Worm (Caenorhabditis elegans) whole organism, L1 larva: ENCODE results near the gene F41E7.7.

Experiments used
- C04F5.9 ChIP-seq: sonication (generic microtip); optimal IDR thresholded peaks from 2 replicates; lab custom pipeline; 2016; ENCODE audit warnings: missing genetic modification characterization, missing compliant biosample characterization
- ceh-8 ChIP-seq: fragments of 200-800 bp; sonication (Bioruptor generic); optimal IDR thresholded peaks from 2 replicates; lab custom pipeline; 2018; ENCODE audit warnings: mild to moderate bottlenecking, missing genetic modification characterization, moderate library complexity, missing compliant biosample characterization
- ceh-88 ChIP-seq: fragments of 200-800 bp; sonication (Bioruptor generic); IDR thresholded peaks from 2 replicates; pipeline ENCODE4 v1.3.6; 2022; ENCODE audit warnings: missing genetic modification characterization, missing compliant biosample characterization
- fkh-10 ChIP-seq: sonication (generic microtip); optimal IDR thresholded peaks from 2 replicates; lab custom pipeline; 2017; ENCODE audit warnings: missing biosample characterization, missing genetic modification reagents, missing genetic modification characterization
- fkh-8 ChIP-seq: sonication (generic microtip); optimal IDR thresholded peaks from 2 replicates; lab custom pipeline; 2016; ENCODE audit warnings: mild to moderate bottlenecking, missing genetic modification characterization, missing compliant biosample characterization
- lin-13 ChIP-seq: fragments of 150-350 bp; optimal IDR thresholded peaks from 2 replicates; lab custom pipeline; 2014; ENCODE audit warnings: missing biosample characterization, missing genetic modification reagents, missing genetic modification characterization
- lin-14 ChIP-seq: fragments of 200-800 bp; sonication (Bioruptor generic); optimal IDR thresholded peaks from 2 replicates; lab custom pipeline; 2018; ENCODE audit warnings: mild to moderate bottlenecking, missing genetic modification characterization, moderate library complexity, missing compliant biosample characterization
- nhr-237 ChIP-seq: fragments of 150-350 bp; optimal IDR thresholded peaks from 2 replicates; lab custom pipeline; 2014; ENCODE audit warnings: missing biosample characterization, missing genetic modification characterization
- nhr-85 ChIP-seq: sonication (generic microtip); peaks from one replicate; lab custom pipeline; 2016; ENCODE audit warnings: missing genetic modification characterization, inconsistent platforms, missing compliant biosample characterization
- sox-4 ChIP-seq: sonication (generic microtip); optimal IDR thresholded peaks from 2 replicates; lab custom pipeline; 2016; ENCODE audit warnings: missing genetic modification characterization, missing compliant biosample characterization
- zag-1 ChIP-seq: fragments of 150-350 bp; optimal IDR thresholded peaks from 2 replicates; lab custom pipeline; 2014; ENCODE audit warnings: missing biosample characterization, missing genetic modification characterization

DNA sequence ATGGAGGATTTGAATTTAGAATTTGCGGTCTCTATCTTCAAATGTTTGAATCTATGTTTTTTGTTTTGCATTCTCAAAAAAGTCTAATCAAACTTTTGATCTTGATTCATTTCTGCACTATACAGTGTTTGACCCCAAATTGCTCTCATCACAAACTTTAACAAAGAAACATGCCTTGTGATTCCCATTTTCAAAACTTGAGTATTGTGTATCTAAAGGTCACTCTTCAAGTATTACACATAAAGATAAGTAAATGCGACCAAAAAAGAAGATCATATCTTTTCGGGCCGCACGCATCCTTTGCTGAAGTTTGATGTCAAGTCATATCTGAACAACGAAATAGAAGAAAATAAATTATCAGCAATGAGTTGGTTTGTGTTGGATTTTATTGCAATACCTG, 5.7 kb upstream of the F41E7.7 start:
- TF ChIP-seq nhr-237 (tag; lab: Kevin White, UChicago) (no peak), nhr-85 (peak; percentile 93), C04F5.9 (tag; lab: Kevin White, UChicago) (no peak), ceh-8 (GFP tag; lab: Kevin White, UChicago) (no peak), fkh-8 (no peak), fkh-10 (GFP tag; lab: Kevin White, UChicago) (no peak), zag-1 (no peak), ceh-88 (no peak), lin-14 (peak; percentile 48), lin-13 (no peak), sox-4 (tag; lab: Kevin White, UChicago) (no peak)
